Fruit fly (Drosophila melanogaster): Measurements from ENCODE around the gene CG12375.

CG12375 gene

DNA sequence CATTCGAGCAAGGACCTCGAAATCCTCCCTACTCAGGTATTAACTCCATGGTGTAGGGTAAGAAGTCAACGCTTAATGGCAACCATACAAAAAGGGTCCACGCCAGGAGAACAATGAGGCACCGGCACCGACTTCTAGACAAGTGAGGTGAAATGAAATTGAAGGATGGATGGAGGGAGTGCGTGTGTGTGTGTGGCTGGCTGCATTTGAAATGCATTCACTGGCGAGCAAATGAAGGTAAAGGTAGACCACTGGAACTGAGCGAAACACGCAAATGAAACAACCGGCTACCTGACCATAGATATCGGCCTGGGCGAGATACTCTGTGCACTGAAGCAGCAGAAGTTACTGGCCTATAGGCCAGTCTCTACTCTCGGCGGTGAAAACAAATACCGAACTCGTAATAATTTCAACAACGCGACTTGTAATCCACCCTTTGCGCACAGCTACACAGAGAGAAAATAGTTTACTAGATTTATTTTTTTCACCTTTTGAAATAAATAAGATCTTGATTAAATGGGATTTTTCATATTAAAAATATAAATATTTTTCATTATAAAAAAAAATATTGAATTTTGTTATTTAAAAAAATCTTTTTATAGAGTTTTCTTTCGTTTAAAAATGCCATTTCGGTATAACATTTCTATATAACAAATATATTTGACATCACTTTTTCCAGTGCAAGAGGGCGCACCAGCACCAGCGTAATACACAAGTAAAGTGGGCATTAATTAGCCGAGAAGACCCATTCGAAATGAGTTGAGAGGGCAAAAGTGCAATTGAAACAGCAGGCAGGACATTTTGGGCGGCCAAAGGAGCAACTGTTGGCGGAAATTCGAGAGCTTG lies 44.8 kb downstream of the CG12375 start (continued):
- no peak for TF ChIP-seq grn (GFP tag; optimal IDR thresholded peaks at IDR 0.05)
- peak; percentile 22 for TF ChIP-seq CHES-1-like (GFP tag; optimal IDR thresholded peaks at IDR 0.05)
- TF ChIP-seq corto (GFP tag; optimal IDR thresholded peaks at IDR 0.05): no peak
- peak; percentile 50 for TF ChIP-seq CG1233 (GFP tag; optimal IDR thresholded peaks at IDR 0.05)
- TF ChIP-seq CG14965 (GFP tag; optimal IDR thresholded peaks at IDR 0.05; ENCODE audit: borderline replicate concordance): no peak
- TF ChIP-seq Dad (GFP tag; optimal IDR thresholded peaks at IDR 0.05): no peak
- peak; percentile 51 for TF ChIP-seq Atf3 (GFP tag; optimal IDR thresholded peaks at IDR 0.05)
- peak; percentile 33 for TF ChIP-seq pnt (GFP tag; optimal IDR thresholded peaks at IDR 0.05)
- TF ChIP-seq lola (GFP tag; optimal IDR thresholded peaks at IDR 0.05): peak in 1 of 3 experiments; percentile 91
- TF ChIP-seq CoRest (tag; optimal IDR thresholded peaks at IDR 0.05): peak; percentile 90
- peak; percentile 43 for TF ChIP-seq CG16863 (GFP tag; optimal IDR thresholded peaks at IDR 0.05)
- peak; percentile 45; the same call in 1 of the 3 replicates for TF ChIP-seq jigr1 (GFP tag; IDR thresholded peaks at IDR 0.05)
- TF ChIP-seq kni (GFP tag; optimal IDR thresholded peaks at IDR 0.05): peak; percentile 55
- peak; percentile 84 for TF ChIP-seq odd (GFP tag; optimal IDR thresholded peaks at IDR 0.05)
- peak; percentile 85 for TF ChIP-seq CG10267 (tag; optimal IDR thresholded peaks at IDR 0.05)
- peak; percentile 46 for TF ChIP-seq kay (GFP tag; optimal IDR thresholded peaks at IDR 0.05)
- TF ChIP-seq CG8765 (GFP tag; IDR thresholded peaks at IDR 0.05): 0 out of 2 replicates have a peak, but pooled peaks have one; percentile 23
- no peak for TF ChIP-seq cg (GFP tag; optimal IDR thresholded peaks at IDR 0.05)
- TF ChIP-seq CG7839 (tag; optimal IDR thresholded peaks at IDR 0.05): peak; percentile 84
- peak; percentile 90; the same call in 1 of the 2 replicates for TF ChIP-seq HLH3B (GFP tag; IDR thresholded peaks at IDR 0.05)
- TF ChIP-seq stc (GFP tag; IDR thresholded peaks at IDR 0.05): peak; percentile 31; the same call in 1 of the 2 replicates
- peak; percentile 64 for TF ChIP-seq al (GFP tag; IDR thresholded peaks at IDR 0.05)
- TF ChIP-seq CG10959 (GFP tag; IDR thresholded peaks at IDR 0.05): peak; percentile 80
- peak; percentile 44 for TF ChIP-seq fd102C (GFP tag; optimal IDR thresholded peaks at IDR 0.05)
- TF ChIP-seq Dfd (GFP tag; optimal IDR thresholded peaks at IDR 0.05): no peak
- peak in 1 of 2 experiments; percentile 96 for TF ChIP-seq tll (GFP tag; optimal IDR thresholded peaks at IDR 0.05)
- TF ChIP-seq CG17359 (tag; optimal IDR thresholded peaks at IDR 0.05): peak; percentile 64
- no peak for TF ChIP-seq Lpt (GFP tag; optimal IDR thresholded peaks at IDR 0.05)
- TF ChIP-seq CG3163 (GFP tag; optimal IDR thresholded peaks at IDR 0.05): no peak
- TF ChIP-seq fru (optimal IDR thresholded peaks at IDR 0.05): no peak
- TF ChIP-seq CG10431 (GFP tag; optimal IDR thresholded peaks at IDR 0.05): peak; percentile 23
- TF ChIP-seq sr (GFP tag; IDR thresholded peaks at IDR 0.05): no peak
- TF ChIP-seq pros (GFP tag; optimal IDR thresholded peaks at IDR 0.05): peak; percentile 69
- TF ChIP-seq ci (GFP tag; IDR thresholded peaks at IDR 0.05): peak; percentile 88
- TF ChIP-seq CG12071 (GFP tag; optimal IDR thresholded peaks at IDR 0.05): no peak
- TF ChIP-seq Hmr (GFP tag; optimal IDR thresholded peaks at IDR 0.05): peak; percentile 88
- peak; percentile 80 for TF ChIP-seq H2.0 (GFP tag; IDR thresholded peaks at IDR 0.05)
- TF ChIP-seq CG7928 (GFP tag; optimal IDR thresholded peaks at IDR 0.05): no peak
- TF ChIP-seq da (GFP tag; optimal IDR thresholded peaks at IDR 0.05): no peak
- peak; percentile 64 for TF ChIP-seq CG8359 (GFP tag; optimal IDR thresholded peaks at IDR 0.05; ENCODE audit: borderline replicate concordance)
- peak; percentile 26 for TF ChIP-seq Sry-β (GFP tag; optimal IDR thresholded peaks at IDR 0.05)
- peak; percentile 49 for TF ChIP-seq Nf-YC (tag; optimal IDR thresholded peaks at IDR 0.05)
- TF ChIP-seq CG6689 (GFP tag; IDR thresholded peaks at IDR 0.05): peak; percentile 65
- TF ChIP-seq run (tag; optimal IDR thresholded peaks at IDR 0.05): peak; percentile 73
- no peak for TF ChIP-seq h (optimal IDR thresholded peaks at IDR 0.05)
- TF ChIP-seq CG2120 (GFP tag; optimal IDR thresholded peaks at IDR 0.05): peak; percentile 69
- peak; percentile 74 for TF ChIP-seq trh (GFP tag; optimal IDR thresholded peaks at IDR 0.05)
- TF ChIP-seq CG15011 (GFP tag; optimal IDR thresholded peaks at IDR 0.05): no peak
- no peak for TF ChIP-seq CG15073 (GFP tag; optimal IDR thresholded peaks at IDR 0.05)
